Fruit fly (Drosophila melanogaster): Measurements from ENCODE around the gene CG11583.
A peak's percentile ranks its signal among the peaks of the same experiment; 100 is the strongest.

DNA sequence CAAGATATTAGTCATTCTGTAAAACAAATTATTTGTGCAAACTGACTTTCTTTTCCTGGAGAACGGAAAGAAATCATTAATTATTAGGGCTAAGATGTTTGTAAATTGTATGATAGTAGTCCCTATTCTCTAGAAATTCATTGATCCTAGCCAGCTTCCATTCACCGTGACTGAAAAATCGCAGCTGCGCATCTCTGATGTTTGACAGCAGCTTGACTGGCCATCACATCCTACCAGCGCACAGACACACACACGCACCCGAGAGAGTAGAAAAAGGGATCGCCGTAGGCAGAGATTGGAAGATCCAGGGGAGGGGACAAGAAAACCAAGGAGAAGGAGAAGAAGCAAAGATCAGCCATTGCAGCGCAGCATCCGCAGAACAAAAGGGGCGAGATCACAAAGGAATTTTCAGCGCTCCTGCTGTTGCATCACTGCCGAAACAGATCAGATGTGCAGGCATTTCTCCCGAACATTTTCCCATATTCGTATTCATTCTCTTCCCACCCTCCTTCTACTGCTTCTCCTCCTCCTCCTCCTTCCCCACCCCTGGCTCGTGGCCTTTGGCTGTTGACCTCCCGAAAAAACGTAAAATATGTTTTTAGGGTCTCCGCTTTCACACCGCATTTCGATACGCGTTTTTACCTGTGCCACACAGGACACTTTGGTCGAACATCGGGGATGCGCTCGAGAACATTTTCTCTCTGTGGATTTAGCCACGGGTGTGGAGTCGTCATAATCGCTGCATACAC, 29.6 kb downstream of the CG11583 start:
- TF ChIP-seq Tbp (GFP tag; optimal IDR thresholded peaks at IDR 0.05) (no peak), h (optimal IDR thresholded peaks at IDR 0.05) (no peak), tx (GFP tag; optimal IDR thresholded peaks at IDR 0.05) (no peak), Neu2 (GFP tag; optimal IDR thresholded peaks at IDR 0.05; ENCODE audit: borderline replicate concordance) (no peak), CG9215 (GFP tag; IDR thresholded peaks at IDR 0.05) (no peak), inv (GFP tag; IDR thresholded peaks at IDR 0.05; ENCODE audit: partially characterized antibody) (no peak), pan (optimal IDR thresholded peaks at IDR 0.05) (no peak), pan (GFP tag; optimal IDR thresholded peaks at IDR 0.05 in 1 of 2, IDR thresholded peaks at IDR 0.05 in 1 of 2) (no peak), pros (GFP tag; optimal IDR thresholded peaks at IDR 0.05) (peak; percentile 95), CG4328 (GFP tag; optimal IDR thresholded peaks at IDR 0.05) (no peak), Sry-δ (GFP tag; optimal IDR thresholded peaks at IDR 0.05) (no peak), sim (GFP tag; IDR thresholded peaks at IDR 0.05) (no peak), CG42726 (GFP tag; IDR thresholded peaks at IDR 0.05; ENCODE audit: partially characterized antibody) (no peak), odd (GFP tag; optimal IDR thresholded peaks at IDR 0.05) (no peak)
